Fruit fly (Drosophila melanogaster) whole organism, embryonic: ENCODE results near the gene Eato.
A peak's percentile ranks its signal among the peaks of the same experiment; 100 is the strongest.

Experiments used
- Atf6 ChIP-seq: fragments of 200-800 bp; sonication (Bioruptor generic); IDR thresholded peaks from 2 replicates; pipeline ENCODE4 v1.3.6; 2022; ENCODE audit warnings: missing biosample characterization, missing genetic modification characterization
- CG10274 ChIP-seq: fragments of 200-800 bp; sonication (Bioruptor generic); optimal IDR thresholded peaks from 3 replicates; lab custom pipeline; 2017; ENCODE audit warnings: missing biosample characterization, mild to moderate bottlenecking, missing genetic modification characterization
- CG10654 ChIP-seq: fragments of 200-800 bp; sonication (Bioruptor generic); optimal IDR thresholded peaks from 2 replicates; lab custom pipeline; 2016; ENCODE audit warnings: missing biosample characterization, missing genetic modification characterization
- CG10959 ChIP-seq: fragments of 200-800 bp; sonication (Bioruptor generic); IDR thresholded peaks from 2 replicates; pipeline ENCODE4 v1.3.6; 2022; ENCODE audit warnings: missing biosample characterization, missing genetic modification characterization
- CG12236 ChIP-seq: fragments of 200-800 bp; sonication (Bioruptor generic); optimal IDR thresholded peaks from 2 replicates; lab custom pipeline; 2016; ENCODE audit warnings: missing biosample characterization, missing genetic modification characterization
- CG1233 ChIP-seq: fragments of 200-800 bp; sonication (Bioruptor generic); optimal IDR thresholded peaks from 4 replicates; lab custom pipeline; 2018; ENCODE audit warnings: missing biosample characterization, mild to moderate bottlenecking, missing genetic modification characterization
- CG13296 ChIP-seq: fragments of 200-800 bp; sonication (Bioruptor generic); optimal IDR thresholded peaks from 3 replicates; lab custom pipeline; 2018; ENCODE audit warnings: missing biosample characterization, mild to moderate bottlenecking, missing genetic modification characterization
- CG14441 ChIP-seq: fragments of 200-800 bp; sonication (Bioruptor generic); IDR thresholded peaks from 2 replicates; pipeline ENCODE4 v1.3.6; 2022; ENCODE audit warnings: missing biosample characterization, missing genetic modification characterization
- CG15479 ChIP-seq: fragments of 200-800 bp; sonication (Bioruptor generic); optimal IDR thresholded peaks from 3 replicates; lab custom pipeline; 2019; ENCODE audit warnings: missing biosample characterization, mild to moderate bottlenecking, missing genetic modification characterization, moderate library complexity
- CG15514 ChIP-seq: fragments of 200-800 bp; sonication (Bioruptor generic); optimal IDR thresholded peaks from 3 replicates; lab custom pipeline; 2017; ENCODE audit warnings: missing biosample characterization, missing genetic modification characterization, mild to moderate bottlenecking, moderate library complexity, missing genetic modification reagents
- CG15601 ChIP-seq: fragments of 200-800 bp; sonication (Bioruptor generic); optimal IDR thresholded peaks from 3 replicates; lab custom pipeline; 2019; ENCODE audit warnings: missing biosample characterization, mild to moderate bottlenecking, missing genetic modification characterization, moderate library complexity
- CG16813 ChIP-seq: fragments of 200-800 bp; sonication (Bioruptor generic); IDR thresholded peaks from 3 replicates; pipeline ENCODE4 v1.3.6; 2022; ENCODE audit warnings: missing biosample characterization, missing genetic modification characterization; ENCODE audit not compliant: partially characterized antibody
- CG17359 ChIP-seq: fragments of 200-800 bp; sonication (Bioruptor generic); optimal IDR thresholded peaks from 3 replicates; lab custom pipeline; 2018; ENCODE audit warnings: missing biosample characterization, mild to moderate bottlenecking, missing genetic modification characterization, moderate library complexity
- CG1792 ChIP-seq: fragments of 200-800 bp; sonication (Bioruptor generic); optimal IDR thresholded peaks from 2 replicates; lab custom pipeline; 2016; ENCODE audit warnings: missing biosample characterization, missing genetic modification characterization
- CG33557 ChIP-seq: fragments of 200-800 bp; sonication (Bioruptor generic); optimal IDR thresholded peaks from 2 replicates; lab custom pipeline; 2019; ENCODE audit warnings: missing biosample characterization, mild to moderate bottlenecking, missing genetic modification characterization, moderate library complexity
- CG34376 ChIP-seq: fragments of 200-800 bp; sonication (Bioruptor generic); optimal IDR thresholded peaks from 2 replicates; lab custom pipeline; 2018; ENCODE audit warnings: missing biosample characterization, mild to moderate bottlenecking, missing genetic modification characterization
- CG34422 ChIP-seq: fragments of 200-800 bp; sonication (Bioruptor generic); IDR thresholded peaks from 3 replicates; pipeline ENCODE4 v1.3.6; 2022; ENCODE audit warnings: missing biosample characterization, missing genetic modification characterization
- CG4360 ChIP-seq: fragments of 200-800 bp; sonication (Bioruptor generic); IDR thresholded peaks from 2 replicates; pipeline ENCODE4 v1.3.6; 2022; ENCODE audit warnings: missing biosample characterization, missing genetic modification characterization
- CG4404 ChIP-seq: fragments of 200-800 bp; sonication (Bioruptor generic); IDR thresholded peaks from 2 replicates; pipeline ENCODE4 v1.3.6; 2022; ENCODE audit warnings: missing biosample characterization, missing genetic modification characterization
- CG4730 ChIP-seq: fragments of 200-800 bp; sonication (Bioruptor generic); IDR thresholded peaks from 2 replicates; pipeline ENCODE4 v1.3.6; 2022; ENCODE audit warnings: missing biosample characterization, missing genetic modification characterization
- CG7556 ChIP-seq: fragments of 200-800 bp; sonication (Bioruptor generic); optimal IDR thresholded peaks from 2 replicates; lab custom pipeline; 2017; ENCODE audit warnings: missing biosample characterization, mild to moderate bottlenecking, missing genetic modification characterization
- CG8089 ChIP-seq: fragments of 200-800 bp; sonication (Bioruptor generic); optimal IDR thresholded peaks from 3 replicates; lab custom pipeline; 2016; ENCODE audit warnings: missing biosample characterization, missing genetic modification characterization
- CG9609 ChIP-seq: fragments of 200-800 bp; sonication (Bioruptor generic); optimal IDR thresholded peaks from 3 replicates; lab custom pipeline; 2016; ENCODE audit warnings: missing biosample characterization, missing genetic modification characterization
- Camta ChIP-seq: fragments of 200-800 bp; sonication (Bioruptor generic); optimal IDR thresholded peaks from 2 replicates; lab custom pipeline; 2016; ENCODE audit warnings: missing biosample characterization, missing genetic modification characterization
- CoRest ChIP-seq: fragments of 200-800 bp; sonication (Bioruptor generic); optimal IDR thresholded peaks from 3 replicates; lab custom pipeline; 2018; ENCODE audit warnings: missing biosample characterization, mild to moderate bottlenecking, missing genetic modification characterization, moderate library complexity
- Gsc ChIP-seq: fragments of 200-800 bp; sonication (Bioruptor generic); IDR thresholded peaks from 2 replicates; pipeline ENCODE4 v1.3.6; 2022; ENCODE audit warnings: missing biosample characterization, missing genetic modification characterization
- Lpt ChIP-seq: fragments of >200 bp; optimal IDR thresholded peaks from 2 replicates; lab custom pipeline; 2018; ENCODE audit warnings: missing biosample characterization, missing genetic modification characterization
- Scr ChIP-seq: fragments of 200-800 bp; sonication (Bioruptor generic); IDR thresholded peaks from 2 replicates; pipeline ENCODE4 v1.3.6; 2022; ENCODE audit warnings: missing biosample characterization, missing genetic modification characterization; ENCODE audit not compliant: partially characterized antibody
- Usf ChIP-seq: fragments of 200-800 bp; sonication (Bioruptor generic); optimal IDR thresholded peaks from 2 replicates; lab custom pipeline; 2017; ENCODE audit warnings: missing genotype, missing biosample characterization, missing genetic modification characterization
- amos ChIP-seq: fragments of 200-800 bp; sonication (Bioruptor generic); IDR thresholded peaks from 2 replicates; pipeline ENCODE4 v1.3.6; 2022; ENCODE audit warnings: missing biosample characterization, missing genetic modification characterization; ENCODE audit not compliant: partially characterized antibody
- aop ChIP-seq: fragments of 200-800 bp; sonication (Bioruptor generic); IDR thresholded peaks from 2 replicates; pipeline ENCODE4 v1.3.6; 2022; ENCODE audit warnings: missing biosample characterization, missing genetic modification characterization
- chm ChIP-seq: fragments of 200-800 bp; sonication (Bioruptor generic); IDR thresholded peaks from 2 replicates; pipeline ENCODE4 v1.3.6; 2022; ENCODE audit warnings: missing biosample characterization, missing genetic modification characterization
- crc ChIP-seq: fragments of 200-800 bp; sonication (Bioruptor generic); optimal IDR thresholded peaks from 2 replicates; lab custom pipeline; 2016; ENCODE audit warnings: missing biosample characterization, missing genetic modification characterization
- gcm2 ChIP-seq: fragments of 200-800 bp; sonication (Bioruptor generic); optimal IDR thresholded peaks from 2 replicates; lab custom pipeline; 2016; ENCODE audit warnings: missing biosample characterization, missing genetic modification characterization
- gfzf ChIP-seq: fragments of 200-800 bp; sonication (Bioruptor generic); optimal IDR thresholded peaks from 2 replicates; lab custom pipeline; 2016; ENCODE audit warnings: missing biosample characterization, mild to moderate bottlenecking, missing genetic modification characterization, moderate library complexity
- grn ChIP-seq: fragments of 200-800 bp; sonication (Bioruptor generic); optimal IDR thresholded peaks from 3 replicates; lab custom pipeline; 2017; ENCODE audit warnings: missing biosample characterization, missing genetic modification characterization
- gsb-n ChIP-seq: fragments of 200-800 bp; sonication (Bioruptor generic); optimal IDR thresholded peaks from 3 replicates; lab custom pipeline; 2018; ENCODE audit warnings: missing biosample characterization, mild to moderate bottlenecking, missing genetic modification characterization
- jing ChIP-seq: fragments of 200-800 bp; sonication (Bioruptor generic); optimal IDR thresholded peaks from 2 replicates; lab custom pipeline; 2018; ENCODE audit warnings: missing biosample characterization, mild to moderate bottlenecking, missing genetic modification characterization
- kah ChIP-seq: fragments of 200-800 bp; sonication (Bioruptor generic); optimal IDR thresholded peaks from 2 replicates; lab custom pipeline; 2018; ENCODE audit warnings: missing biosample characterization, mild to moderate bottlenecking, missing genetic modification characterization
- kni ChIP-seq: fragments of 200-800 bp; sonication (Bioruptor generic); optimal IDR thresholded peaks from 3 replicates; lab custom pipeline; 2017; ENCODE audit warnings: mild to moderate bottlenecking, missing biosample characterization, missing genetic modification reagents, missing genetic modification characterization
- lola ChIP-seq, 3 experiments: fragments of >200 bp in 2 of 3; fragments of 200-800 bp in 1 of 3; sonication (Bioruptor generic) in 1 of 3; optimal IDR thresholded peaks; 2 replicates each; lab custom pipeline; 2017 to 2019; ENCODE audit warnings: missing biosample characterization in 3 of 3, missing genetic modification characterization in 3 of 3, mild to moderate bottlenecking in 1 of 3, moderate library complexity in 1 of 3
- pho ChIP-seq: fragments of 200-800 bp; sonication (Bioruptor generic); optimal IDR thresholded peaks from 2 replicates; lab custom pipeline; 2016; ENCODE audit warnings: missing biosample characterization, missing genetic modification characterization
- pita ChIP-seq: fragments of 200-800 bp; sonication (Bioruptor generic); optimal IDR thresholded peaks from 2 replicates; lab custom pipeline; 2017; ENCODE audit warnings: missing biosample characterization, mild to moderate bottlenecking, missing genetic modification characterization
- pros ChIP-seq: fragments of 200-800 bp; sonication (Bioruptor generic); optimal IDR thresholded peaks from 3 replicates; lab custom pipeline; 2019; ENCODE audit warnings: missing biosample characterization, mild to moderate bottlenecking, missing genetic modification characterization, moderate library complexity
- repo ChIP-seq: fragments of 200-800 bp; sonication (Bioruptor generic); optimal IDR thresholded peaks from 2 replicates; lab custom pipeline; 2016; ENCODE audit warnings: missing biosample characterization, missing genetic modification characterization
- row ChIP-seq: fragments of 200-800 bp; sonication (Bioruptor generic); IDR thresholded peaks from 3 replicates; pipeline ENCODE4 v1.3.6; 2022; ENCODE audit warnings: missing biosample characterization, missing genetic modification characterization
- sqz ChIP-seq: fragments of 200-800 bp; sonication (Bioruptor generic); optimal IDR thresholded peaks from 3 replicates; lab custom pipeline; 2018; ENCODE audit warnings: missing biosample characterization, mild to moderate bottlenecking, missing genetic modification characterization
- sr ChIP-seq: fragments of 200-800 bp; sonication (Bioruptor generic); IDR thresholded peaks from 3 replicates; pipeline ENCODE4 v1.3.6; 2022; ENCODE audit warnings: missing biosample characterization, missing genetic modification characterization
- tin ChIP-seq: fragments of 200-800 bp; sonication (Bioruptor generic); optimal IDR thresholded peaks from 3 replicates; lab custom pipeline; 2016; ENCODE audit warnings: missing biosample characterization, missing genetic modification characterization

The Eato gene

DNA sequence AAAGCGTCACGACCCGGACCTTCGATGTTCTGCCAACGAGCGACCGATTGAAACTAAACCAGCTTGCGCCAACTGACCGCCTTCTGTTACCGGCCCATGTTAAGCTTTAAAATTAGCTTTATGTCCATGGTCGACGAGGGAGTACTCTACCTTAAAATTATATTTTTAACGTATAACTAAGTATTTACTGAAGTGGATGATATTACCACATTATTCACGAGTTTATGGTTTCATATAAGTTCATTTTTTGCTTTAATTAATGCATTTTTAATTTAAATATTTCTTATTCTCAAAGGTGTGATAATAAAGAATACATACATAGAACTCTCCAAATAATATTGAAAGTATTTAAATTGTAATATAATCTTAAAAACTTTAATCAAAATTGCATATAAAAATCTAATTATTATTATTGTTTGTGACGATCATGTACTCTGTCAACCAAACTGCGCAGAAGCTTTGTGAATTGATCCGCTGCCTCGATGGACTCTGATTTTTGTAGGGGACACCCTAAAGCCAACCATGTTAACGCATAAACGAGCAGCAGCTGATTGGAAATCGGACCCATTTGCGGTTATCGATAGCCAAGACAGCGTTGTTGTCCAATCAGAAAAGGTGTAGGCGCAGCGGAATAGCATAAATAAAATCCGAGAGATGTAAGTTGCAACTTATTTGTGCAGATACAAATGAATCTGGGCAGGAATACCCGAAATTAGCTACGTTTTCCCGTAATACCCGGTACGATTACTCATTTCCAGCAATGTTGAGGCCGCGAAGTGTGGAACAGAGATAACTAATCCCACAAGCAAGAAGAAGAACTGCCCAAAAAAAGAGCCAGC lies 3.6 kb upstream of the Eato start, which contains the start of the genes CG9008 and p38b (continued):
- peak; percentile 58 for TF ChIP-seq CG4730
- peak; percentile 80 for TF ChIP-seq CG1233 (GFP tag; lab: Kevin White, UChicago)
- peak; percentile 13 for TF ChIP-seq grn
- TF ChIP-seq CoRest (tag; lab: Kevin White, UChicago) = peak; percentile 95
- TF ChIP-seq CG10274 (GFP tag; lab: Kevin White, UChicago) = peak; percentile 90
- TF ChIP-seq kah (GFP tag; lab: Kevin White, UChicago) = peak; percentile 59
- no peak for TF ChIP-seq aop (GFP tag; lab: Robert Waterston, UW)
- peak; percentile 52; the same call in 1 of the 2 replicates for TF ChIP-seq amos (GFP tag; lab: Robert Waterston, UW)
- TF ChIP-seq CG16813 (GFP tag; lab: Robert Waterston, UW) = peak; percentile 25; the same call in 1 of the 3 replicates
- TF ChIP-seq CG10959 (GFP tag; lab: Robert Waterston, UW) = no peak
- TF ChIP-seq Scr (GFP tag; lab: Robert Waterston, UW) = peak; percentile 45; the same call in 1 of the 2 replicates
- no peak for TF ChIP-seq repo (GFP tag; lab: Kevin White, UChicago)
- no peak for TF ChIP-seq CG9609 (GFP tag; lab: Kevin White, UChicago)
- TF ChIP-seq Atf6 (GFP tag; lab: Robert Waterston, UW) = peak; percentile 66
- peak; percentile 76 for TF ChIP-seq tin (GFP tag; lab: Kevin White, UChicago)
- no peak for TF ChIP-seq CG8089
- peak; percentile 41 for TF ChIP-seq CG34376 (GFP tag; lab: Kevin White, UChicago)
- TF ChIP-seq lola (GFP tag; optimal IDR thresholded peaks at IDR 0.05; lab: Kevin White, UChicago) = peak in 1 of 3 experiments; percentile 83
- TF ChIP-seq CG14441 (GFP tag; lab: Robert Waterston, UW) = peak; percentile 44; the same call in 1 of the 2 replicates
- TF ChIP-seq CG4360 (GFP tag; lab: Robert Waterston, UW) = no peak
- TF ChIP-seq CG1792 (GFP tag; lab: Kevin White, UChicago) = no peak
- no peak for TF ChIP-seq Camta (GFP tag; lab: Kevin White, UChicago)
- TF ChIP-seq gfzf (GFP tag; lab: Kevin White, UChicago) = peak; percentile 58
- no peak for TF ChIP-seq CG12236 (GFP tag; lab: Kevin White, UChicago)
- TF ChIP-seq CG17359 (tag; lab: Kevin White, UChicago) = peak; percentile 69
- TF ChIP-seq CG7556 = peak; percentile 95
- no peak for TF ChIP-seq Gsc
- peak; percentile 87 for TF ChIP-seq CG13296 (GFP tag; lab: Kevin White, UChicago)
- peak; percentile 66 for TF ChIP-seq sqz (GFP tag; lab: Kevin White, UChicago)
- no peak for TF ChIP-seq jing (GFP tag; lab: Kevin White, UChicago)
- TF ChIP-seq chm = no peak
- peak; percentile 57 for TF ChIP-seq CG15514 (GFP tag; lab: Kevin White, UChicago)
- no peak for TF ChIP-seq pros
- TF ChIP-seq crc = no peak
- peak; percentile 93 for TF ChIP-seq row (GFP tag; lab: Robert Waterston, UW)
- TF ChIP-seq CG34422 (GFP tag; lab: Robert Waterston, UW) = peak; percentile 20; the same call in 2 of the 3 replicates
- TF ChIP-seq CG15601 (tag; lab: Kevin White, UChicago) = peak; percentile 86
- peak; percentile 41 for TF ChIP-seq pho
- TF ChIP-seq CG15479 = no peak
- no peak for TF ChIP-seq CG4404 (GFP tag; lab: Robert Waterston, UW)
- peak; percentile 77 for TF ChIP-seq gsb-n (tag; lab: Kevin White, UChicago)
- no peak for TF ChIP-seq pita
- TF ChIP-seq sr = peak; percentile 53; the same call in 2 of the 3 replicates
- TF ChIP-seq gcm2 (GFP tag; lab: Kevin White, UChicago) = peak; percentile 6
- peak; percentile 71 for TF ChIP-seq Usf (GFP tag; lab: Kevin White, UChicago)
- no peak for TF ChIP-seq Lpt (GFP tag; lab: Kevin White, UChicago)
- no peak for TF ChIP-seq kni (GFP tag; lab: Kevin White, UChicago)
- peak; percentile 46 for TF ChIP-seq CG10654 (GFP tag; lab: Kevin White, UChicago)
- peak; percentile 62 for TF ChIP-seq CG33557 (GFP tag; lab: Kevin White, UChicago)
